Fruit fly (Drosophila melanogaster): ENCODE measurements around the gene Spp.

The Spp gene

DNA sequence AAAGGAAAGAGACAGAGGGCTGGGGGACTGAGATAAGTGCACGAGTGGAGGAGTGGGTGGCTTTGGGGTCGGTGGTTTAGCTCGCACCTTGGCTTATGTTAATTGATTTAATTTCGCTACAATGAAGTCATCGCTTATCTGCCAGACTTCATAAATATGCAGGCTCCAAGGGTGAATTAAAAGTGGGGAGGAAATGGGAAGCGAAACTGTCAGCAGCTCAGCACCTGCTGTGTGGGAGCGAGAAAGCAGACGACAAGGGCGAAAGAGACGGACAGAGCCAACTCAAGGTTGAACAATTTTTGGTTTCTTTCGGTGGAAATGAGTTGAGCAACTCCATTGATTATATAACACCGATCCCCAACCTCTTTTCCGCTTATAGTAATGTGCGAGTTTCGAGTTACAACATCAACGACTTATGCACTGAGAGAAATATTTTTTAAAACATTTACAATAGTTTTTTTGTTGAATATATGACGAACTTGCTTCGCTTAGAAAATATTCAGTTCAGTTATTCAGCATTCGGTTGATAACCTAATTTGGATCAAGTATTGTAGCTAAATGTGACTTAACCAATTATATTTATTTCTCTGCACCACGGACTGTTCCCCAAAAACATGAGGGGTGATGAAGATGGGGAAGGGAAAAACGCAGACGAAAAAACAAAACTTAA is 24.0 kb downstream of the Spp start (continued):
- TF ChIP-seq Sox102F (GFP tag; optimal IDR thresholded peaks at IDR 0.05) (peak; percentile 49), CG8119 (GFP tag; IDR thresholded peaks at IDR 0.05) (no peak), svp (GFP tag) (peak; percentile 70), pdm3 (GFP tag; optimal IDR thresholded peaks at IDR 0.05) (peak; percentile 78), CG6276 (GFP tag; optimal IDR thresholded peaks at IDR 0.05) (no peak), CG15336 (GFP tag; IDR thresholded peaks at IDR 0.05) (peak; percentile 53), ss (GFP tag; optimal IDR thresholded peaks at IDR 0.05) (no peak), CG32006 (GFP tag; optimal IDR thresholded peaks at IDR 0.05) (peak; percentile 13), Eip78C (GFP tag) (peak; percentile 93), Hr4 (GFP tag; optimal IDR thresholded peaks at IDR 0.05) (peak; percentile 51), CG3032 (tag; optimal IDR thresholded peaks at IDR 0.05) (no peak), CG10631 (GFP tag; optimal IDR thresholded peaks at IDR 0.05) (peak; percentile 54), dac (GFP tag; optimal IDR thresholded peaks at IDR 0.05) (no peak), Sox15 (GFP tag; optimal IDR thresholded peaks at IDR 0.05) (peak; percentile 67), CG11762 (GFP tag; optimal IDR thresholded peaks at IDR 0.05; ENCODE audit: insufficient read depth) (no peak), Blimp-1 (GFP tag; optimal IDR thresholded peaks at IDR 0.05) (no peak), esn (GFP tag; optimal IDR thresholded peaks at IDR 0.05) (peak; percentile 62), OdsH (GFP tag; optimal IDR thresholded peaks at IDR 0.05) (peak; percentile 67), achi (GFP tag; optimal IDR thresholded peaks at IDR 0.05) (peak; percentile 68), eg (GFP tag; IDR thresholded peaks at IDR 0.05) (0 out of 3 replicates have a peak, but pooled peaks have one; percentile 44), Sox14 (GFP tag; optimal IDR thresholded peaks at IDR 0.05) (peak; percentile 37), salr (GFP tag; optimal IDR thresholded peaks at IDR 0.05) (peak in 1 of 2 experiments; percentile 25), lz (GFP tag; optimal IDR thresholded peaks at IDR 0.05) (peak; percentile 43), CG6808 (GFP tag; optimal IDR thresholded peaks at IDR 0.05) (no peak), CG1621 (tag; optimal IDR thresholded peaks at IDR 0.05) (peak; percentile 33), Hr38 (GFP tag; optimal IDR thresholded peaks at IDR 0.05) (no peak), topi (GFP tag; optimal IDR thresholded peaks at IDR 0.05) (peak; percentile 63), CG7368 (GFP tag; optimal IDR thresholded peaks at IDR 0.05) (peak; percentile 45), acj6 (GFP tag; optimal IDR thresholded peaks at IDR 0.05) (peak; percentile 59), Smox (GFP tag; optimal IDR thresholded peaks at IDR 0.05) (peak; percentile 40), CG9139 (GFP tag; optimal IDR thresholded peaks at IDR 0.05) (no peak), CG6163 (GFP tag; IDR thresholded peaks at IDR 0.05) (0 out of 3 replicates have a peak, but pooled peaks have one; percentile 64), cyc (GFP tag; optimal IDR thresholded peaks at IDR 0.05) (peak; percentile 47), CG11902 (GFP tag; optimal IDR thresholded peaks at IDR 0.05) (peak; percentile 59), Lpt (GFP tag; optimal IDR thresholded peaks at IDR 0.05) (no peak), CG3919 (GFP tag; optimal IDR thresholded peaks at IDR 0.05) (peak; percentile 75), fd59A (GFP tag; optimal IDR thresholded peaks at IDR 0.05) (peak; percentile 25), Hr39 (GFP tag; optimal IDR thresholded peaks at IDR 0.05) (peak; percentile 60), CG6854 (GFP tag; optimal IDR thresholded peaks at IDR 0.05) (no peak), Eip93F (GFP tag; optimal IDR thresholded peaks at IDR 0.05) (no peak), fkh (GFP tag; optimal IDR thresholded peaks at IDR 0.05) (no peak), Met (GFP tag; optimal IDR thresholded peaks at IDR 0.05) (peak; percentile 65)

Measured in whole organism, prepupa.